Worm (Caenorhabditis elegans): Measurements from ENCODE around the gene C15H11.10.
A peak's percentile ranks its signal among the peaks of the same experiment; 100 is the strongest.

The C15H11.10 gene

ce11 chrV:14409905-14410304 lies 18.0 kb downstream of the C15H11.10 start:
- TF ChIP-seq F13C5.2 (tag; optimal IDR thresholded peaks at IDR 0.05) (no peak), B0310.2 (tag; optimal IDR thresholded peaks at IDR 0.05) (no peak), ceh-13 (GFP tag; optimal IDR thresholded peaks at IDR 0.05) (no peak), ceh-36 (tag; optimal IDR thresholded peaks at IDR 0.05) (no peak), hmg-4 (GFP tag; optimal IDR thresholded peaks at IDR 0.05) (no peak), ama-1 (optimal IDR thresholded peaks at IDR 0.05) (no peak), sea-1 (GFP tag; conservative IDR thresholded peaks at IDR 0.05) (no peak)

DNA sequence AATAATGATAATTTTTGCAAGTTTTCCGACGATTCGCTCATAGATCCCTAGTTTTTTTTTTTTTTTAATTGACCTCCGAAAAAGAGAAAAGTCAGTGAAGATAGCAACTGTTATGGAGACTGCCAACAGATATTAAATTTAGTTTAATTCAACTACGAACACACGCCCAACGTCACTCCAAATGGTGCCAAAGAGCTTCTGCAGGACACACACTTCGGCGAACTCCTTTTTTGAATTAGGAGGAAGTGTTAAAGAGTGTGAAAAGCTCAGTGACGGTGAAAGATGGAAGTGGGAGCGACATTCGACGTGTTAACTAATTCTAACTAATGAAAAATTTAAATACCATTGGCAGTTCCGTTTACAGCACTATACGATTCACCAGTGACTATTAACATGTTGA lies 20.1 kb downstream of the C15H11.10 start:
- TF ChIP-seq pes-1 (GFP tag; IDR thresholded peaks at IDR 0.05): no peak
- TF ChIP-seq hmg-4 (GFP tag; optimal IDR thresholded peaks at IDR 0.05): no peak
- no peak for TF ChIP-seq ama-1 (optimal IDR thresholded peaks at IDR 0.05)
- TF ChIP-seq hnd-1 (tag; optimal IDR thresholded peaks at IDR 0.05): no peak
- TF ChIP-seq scrt-1 (GFP tag; IDR thresholded peaks at IDR 0.05): no peak
- no peak for TF ChIP-seq aly-1 (tag; optimal IDR thresholded peaks at IDR 0.05)
- no peak for TF ChIP-seq F13C5.2 (tag; optimal IDR thresholded peaks at IDR 0.05)

DNA sequence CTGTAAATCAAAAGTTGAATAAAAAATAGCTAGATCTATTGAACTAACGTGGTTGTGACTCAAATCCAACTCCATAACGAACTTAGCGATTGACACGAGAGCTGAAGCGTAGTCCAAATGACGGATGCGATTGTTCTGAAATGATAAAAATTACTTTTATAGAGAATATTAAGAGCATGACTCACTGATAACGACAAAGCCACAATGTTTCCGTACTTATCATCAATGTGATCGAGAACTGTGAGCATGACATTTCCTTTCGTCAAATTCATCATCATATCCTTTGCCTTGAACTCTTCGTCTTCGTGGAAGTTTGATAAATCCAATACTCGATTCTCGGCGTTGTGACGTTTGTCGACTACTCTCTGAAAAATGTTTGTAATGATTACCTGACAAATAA lies 22.1 kb downstream of the C15H11.10 start:
- TF ChIP-seq ceh-36 (tag; optimal IDR thresholded peaks at IDR 0.05) (no peak), scrt-1 (GFP tag; IDR thresholded peaks at IDR 0.05) (no peak), sea-1 (GFP tag; conservative IDR thresholded peaks at IDR 0.05) (no peak)

ce11 chrV:14414964-14415564 lies 23.1 kb downstream of the C15H11.10 start, which contains the start of the genes nxf-1 and C15H11.11:
Gene nxf-1 (minus strand): TSS chrV:14415014.
Gene C15H11.11 (plus strand): TSS chrV:14415499.
- TF ChIP-seq F13C5.2 (tag; optimal IDR thresholded peaks at IDR 0.05): peak; percentile 52
- TF ChIP-seq aly-1 (tag; optimal IDR thresholded peaks at IDR 0.05): no peak

DNA sequence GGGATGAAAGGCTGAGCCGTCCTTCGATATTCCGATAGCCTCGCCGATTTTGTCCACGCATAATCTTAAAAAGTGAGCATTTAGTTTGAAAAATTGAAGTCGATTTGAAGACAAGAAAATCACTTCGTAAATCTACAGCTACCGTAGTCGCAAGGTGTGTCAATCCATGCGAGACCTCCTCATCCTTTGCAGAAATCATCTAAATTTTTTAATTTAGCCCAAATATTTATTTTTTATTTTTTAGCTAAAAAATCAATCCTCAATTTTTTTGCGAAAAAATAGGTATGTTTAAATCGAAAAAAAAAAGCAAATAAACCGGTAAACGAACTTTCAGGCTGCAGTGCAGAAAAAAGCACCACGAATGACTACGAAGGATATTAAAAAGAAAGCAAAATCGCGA lies 25.8 kb downstream of the C15H11.10 start, which contains the start of the genes nxf-2 and set-31:
Gene nxf-2, minus strand, starts transcription at position 101 of the 400 bp plus-strand sequence.
Gene set-31, plus strand, starts transcription at position 169 of the 400 bp plus-strand sequence.
- TF ChIP-seq B0310.2 (tag; optimal IDR thresholded peaks at IDR 0.05): no peak
- TF ChIP-seq ama-1 (optimal IDR thresholded peaks at IDR 0.05): no peak
- TF ChIP-seq hmbx-1 (tag; optimal IDR thresholded peaks at IDR 0.05): no peak
- TF ChIP-seq ceh-13 (GFP tag; optimal IDR thresholded peaks at IDR 0.05): no peak
- TF ChIP-seq F13C5.2 (tag; optimal IDR thresholded peaks at IDR 0.05): no peak
- TF ChIP-seq pes-1 (GFP tag; IDR thresholded peaks at IDR 0.05): no peak
- no peak for TF ChIP-seq tbx-37 (GFP tag; conservative IDR thresholded peaks at IDR 0.05)
- no peak for TF ChIP-seq hnd-1 (tag; optimal IDR thresholded peaks at IDR 0.05)
- no peak for TF ChIP-seq aly-1 (tag; optimal IDR thresholded peaks at IDR 0.05)
- TF ChIP-seq tbx-11 (GFP tag; IDR thresholded peaks at IDR 0.05): no peak
- TF ChIP-seq hmg-4 (GFP tag; optimal IDR thresholded peaks at IDR 0.05): no peak

DNA sequence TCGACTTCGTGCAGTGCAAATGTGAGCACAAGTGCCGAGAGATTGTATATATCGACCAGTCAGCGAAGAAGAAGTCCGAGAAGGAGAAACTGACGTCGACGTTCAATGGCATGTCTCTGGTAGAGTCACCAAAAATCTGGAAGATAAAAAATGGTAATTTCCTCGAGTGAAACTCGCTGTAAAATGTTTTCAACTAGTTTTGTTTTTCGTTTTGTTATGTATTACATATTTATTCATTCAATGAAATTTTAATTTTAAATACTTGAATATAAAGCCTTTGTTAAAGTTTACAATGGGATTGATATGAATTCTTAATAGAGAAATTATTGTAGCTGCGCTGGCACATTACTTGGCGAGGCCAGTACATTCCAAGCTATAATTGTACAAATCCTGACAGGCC lies 27.9 kb downstream of the C15H11.10 start:
- TF ChIP-seq tra-4 (tag; optimal IDR thresholded peaks at IDR 0.05) (no peak), B0310.2 (tag; optimal IDR thresholded peaks at IDR 0.05) (no peak), sea-1 (GFP tag; conservative IDR thresholded peaks at IDR 0.05) (no peak), ceh-13 (GFP tag; optimal IDR thresholded peaks at IDR 0.05) (no peak), flt-1 (GFP tag; IDR thresholded peaks at IDR 0.05) (no peak), aly-1 (tag; optimal IDR thresholded peaks at IDR 0.05) (no peak), ceh-36 (tag; optimal IDR thresholded peaks at IDR 0.05) (no peak), tbx-37 (GFP tag; conservative IDR thresholded peaks at IDR 0.05) (no peak), hmg-4 (GFP tag; optimal IDR thresholded peaks at IDR 0.05) (no peak), F13C5.2 (tag; optimal IDR thresholded peaks at IDR 0.05) (no peak), ets-7 (tag; optimal IDR thresholded peaks at IDR 0.05) (no peak)

DNA sequence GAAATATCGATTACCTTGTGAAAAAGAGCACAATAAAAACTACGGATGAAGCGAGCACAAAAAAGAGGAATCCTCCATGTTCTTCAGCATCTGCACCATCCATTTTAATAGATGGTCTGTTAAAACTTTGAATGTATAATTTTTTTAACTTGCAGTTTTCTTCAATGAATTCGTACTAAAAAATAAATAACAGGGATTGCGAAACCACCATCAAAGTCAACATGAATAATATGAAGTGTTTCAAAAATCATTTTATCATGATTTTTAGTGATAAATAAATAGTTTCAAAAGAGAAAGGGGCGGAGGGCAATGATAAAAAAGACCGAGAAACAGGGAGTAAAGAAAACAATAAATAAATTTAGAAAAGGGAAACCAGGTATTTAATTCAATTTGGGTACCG lies 29.4 kb downstream of the C15H11.10 start, which contains the start of gene dhs-22:
Gene dhs-22, minus strand, starts transcription at position 116 of the 400 bp plus-strand sequence.
- TF ChIP-seq hmg-4 (GFP tag; optimal IDR thresholded peaks at IDR 0.05) (no peak), tra-4 (tag; optimal IDR thresholded peaks at IDR 0.05) (no peak), aly-1 (tag; optimal IDR thresholded peaks at IDR 0.05) (no peak), hnd-1 (tag; optimal IDR thresholded peaks at IDR 0.05) (no peak), tbx-37 (GFP tag; conservative IDR thresholded peaks at IDR 0.05) (no peak), pes-1 (GFP tag; IDR thresholded peaks at IDR 0.05) (no peak), ama-1 (optimal IDR thresholded peaks at IDR 0.05) (no peak), B0310.2 (tag; optimal IDR thresholded peaks at IDR 0.05) (no peak), ets-7 (tag; optimal IDR thresholded peaks at IDR 0.05) (no peak), F13C5.2 (tag; optimal IDR thresholded peaks at IDR 0.05) (no peak), ceh-36 (tag; optimal IDR thresholded peaks at IDR 0.05) (no peak), sea-1 (GFP tag; conservative IDR thresholded peaks at IDR 0.05) (no peak), ceh-13 (GFP tag; optimal IDR thresholded peaks at IDR 0.05) (no peak)

DNA sequence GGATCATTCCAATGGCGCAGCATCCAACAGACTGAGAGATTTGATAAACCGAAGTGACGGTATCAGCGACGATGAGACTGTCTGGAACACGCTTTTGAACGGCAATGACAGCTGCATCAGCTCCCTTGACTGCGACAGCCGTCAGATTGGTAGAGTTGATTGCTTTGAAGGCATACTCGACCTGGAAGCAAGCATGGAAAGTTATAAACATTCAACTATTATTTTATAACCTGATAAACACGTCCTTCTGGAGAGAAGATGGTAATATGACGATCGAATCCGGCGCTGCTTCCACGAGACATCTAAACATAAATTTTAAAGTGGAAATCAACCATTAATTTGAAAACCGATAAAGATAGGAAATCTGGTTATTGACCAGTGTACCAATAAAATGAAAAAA lies 30.4 kb downstream of the C15H11.10 start, which contains the start of gene pas-1:
Gene pas-1, minus strand, starts transcription at position 302 of the 400 bp plus-strand sequence.
- TF ChIP-seq ets-7 (tag; optimal IDR thresholded peaks at IDR 0.05) (no peak), scrt-1 (GFP tag; IDR thresholded peaks at IDR 0.05) (0 out of 2 replicates have a peak, but pooled peaks have one; percentile 11), ama-1 (optimal IDR thresholded peaks at IDR 0.05) (no peak), hmg-4 (GFP tag; optimal IDR thresholded peaks at IDR 0.05) (no peak), sea-1 (GFP tag; conservative IDR thresholded peaks at IDR 0.05) (no peak), ceh-36 (tag; optimal IDR thresholded peaks at IDR 0.05) (no peak), B0310.2 (tag; optimal IDR thresholded peaks at IDR 0.05) (no peak), hnd-1 (tag; optimal IDR thresholded peaks at IDR 0.05) (no peak)
